Worm (Caenorhabditis elegans): ENCODE data around the gene mab-3.

The mab-3 gene

ce11 chrII:9757651-9758282 lies 25.8 kb downstream of the mab-3 start, which contains the start of gene shk-1 (continued):
- TF ChIP-seq unc-30 (tag; optimal IDR thresholded peaks at IDR 0.05) (no peak), fos-1 (tag; optimal IDR thresholded peaks at IDR 0.05) (no peak)

- TF ChIP-seq grh-1 (GFP tag; IDR thresholded peaks at IDR 0.05) (no peak), fkh-4 (tag; optimal IDR thresholded peaks at IDR 0.05; ENCODE audit: borderline replicate concordance) (no peak), xbp-1 (tag; optimal IDR thresholded peaks at IDR 0.05) (peak; percentile 49), nhr-84 (tag; optimal IDR thresholded peaks at IDR 0.05) (no peak), nhr-237 (tag; optimal IDR thresholded peaks at IDR 0.05) (no peak), skn-1 (tag; optimal IDR thresholded peaks at IDR 0.05) (no peak), nhr-76 (tag; optimal IDR thresholded peaks at IDR 0.05) (no peak), tlp-1 (tag; optimal IDR thresholded peaks at IDR 0.05) (no peak), nhr-20 (tag; optimal IDR thresholded peaks at IDR 0.05) (no peak), aly-2 (tag; optimal IDR thresholded peaks at IDR 0.05) (no peak), nhr-28 (tag; optimal IDR thresholded peaks at IDR 0.05) (no peak), nhr-71 (tag; optimal IDR thresholded peaks at IDR 0.05) (peak; percentile 1), nhr-19 (GFP tag; conservative IDR thresholded peaks at IDR 0.05) (no peak), aha-1 (tag; optimal IDR thresholded peaks at IDR 0.05) (no peak), ceh-82 (tag; optimal IDR thresholded peaks at IDR 0.05) (no peak), tbx-2 (tag; optimal IDR thresholded peaks at IDR 0.05) (no peak), fkh-8 (tag; optimal IDR thresholded peaks at IDR 0.05) (peak; percentile 13), ces-1 (GFP tag; optimal IDR thresholded peaks at IDR 0.05) (no peak), lir-3 (tag; optimal IDR thresholded peaks at IDR 0.05; ENCODE audit: poor library complexity) (no peak), egl-13 (tag; optimal IDR thresholded peaks at IDR 0.05) (no peak), snpc-4 (tag; optimal IDR thresholded peaks at IDR 0.05) (no peak), nhr-85 (tag) (no peak), C16A3.4 (tag; optimal IDR thresholded peaks at IDR 0.05) (no peak), nhr-90 (tag; optimal IDR thresholded peaks at IDR 0.05; ENCODE audit: poor library complexity) (no peak), swsn-7 (tag; optimal IDR thresholded peaks at IDR 0.05) (no peak), sup-37 (GFP tag; optimal IDR thresholded peaks at IDR 0.05) (no peak), zip-4 (GFP tag; optimal IDR thresholded peaks at IDR 0.05) (no peak), pqm-1 (tag; optimal IDR thresholded peaks at IDR 0.05) (no peak), sox-4 (tag; optimal IDR thresholded peaks at IDR 0.05) (no peak), nhr-77 (tag; optimal IDR thresholded peaks at IDR 0.05) (no peak), lin-35 (GFP tag; optimal IDR thresholded peaks at IDR 0.05) (no peak), nhr-47 (tag; optimal IDR thresholded peaks at IDR 0.05) (no peak), unc-86 (tag; optimal IDR thresholded peaks at IDR 0.05) (no peak), efl-3 (GFP tag; optimal IDR thresholded peaks at IDR 0.05) (no peak), efl-1 (optimal IDR thresholded peaks at IDR 0.05) (no peak), efl-1 (GFP tag; optimal IDR thresholded peaks at IDR 0.05 in 1 of 2) (peak in 1 of 2 experiments; percentile 63), nhr-12 (tag; optimal IDR thresholded peaks at IDR 0.05) (no peak)
These were observed 27.4 kb downstream of the mab-3 start for ce11 chrII:9759382-9759781.

- TF ChIP-seq lin-15B (tag; optimal IDR thresholded peaks at IDR 0.05) (no peak), unc-98 (GFP tag; IDR thresholded peaks at IDR 0.05) (no peak), ztf-11 (tag; optimal IDR thresholded peaks at IDR 0.05) (no peak), efl-1 (optimal IDR thresholded peaks at IDR 0.05) (no peak), efl-1 (GFP tag; optimal IDR thresholded peaks at IDR 0.05 in 1 of 2) (peak in 1 of 2 experiments; percentile 80), ceh-63 (GFP tag; optimal IDR thresholded peaks at IDR 0.05) (no peak), unc-62 (GFP tag; optimal IDR thresholded peaks at IDR 0.05) (no peak)
These were observed 32.8 kb downstream of the mab-3 start for ce11 chrII:9764696-9765095.
